Worm (Caenorhabditis elegans) whole organism, L1 larva: ENCODE data around the gene Y50E8A.5.

Experiments used
- fos-1 ChIP-seq: fragments of 150-350 bp; optimal IDR thresholded peaks from 2 replicates; lab custom pipeline; 2014; ENCODE audit warnings: missing biosample characterization, missing genetic modification characterization
- lin-39 ChIP-seq: fragments of 150-350 bp; optimal IDR thresholded peaks from 2 replicates; lab custom pipeline; 2014; ENCODE audit warnings: missing biosample characterization, missing genetic modification reagents, missing genetic modification characterization
- lsy-2 ChIP-seq, 2 experiments: fragments of 150-350 bp; optimal IDR thresholded peaks; 2 replicates each; lab custom pipeline; 2014; ENCODE audit warnings: missing biosample characterization in 2 of 2, missing genetic modification characterization in 2 of 2
- mab-9 ChIP-seq: fragments of 200-800 bp; sonication (Bioruptor generic); IDR thresholded peaks from 2 replicates; pipeline ENCODE4 v1.3.6; 2022; ENCODE audit warnings: missing genetic modification reagents, missing genetic modification characterization, missing compliant biosample characterization
- nhr-19 ChIP-seq: fragments of 200-800 bp; sonication (Bioruptor generic); conservative IDR thresholded peaks from 2 replicates; pipeline ENCODE4 v1.3.6; 2022; ENCODE audit warnings: missing genetic modification characterization, missing compliant biosample characterization
- tlp-1 ChIP-seq: fragments of 150-350 bp; optimal IDR thresholded peaks from 2 replicates; lab custom pipeline; 2014; ENCODE audit warnings: missing biosample characterization, missing genetic modification characterization

DNA sequence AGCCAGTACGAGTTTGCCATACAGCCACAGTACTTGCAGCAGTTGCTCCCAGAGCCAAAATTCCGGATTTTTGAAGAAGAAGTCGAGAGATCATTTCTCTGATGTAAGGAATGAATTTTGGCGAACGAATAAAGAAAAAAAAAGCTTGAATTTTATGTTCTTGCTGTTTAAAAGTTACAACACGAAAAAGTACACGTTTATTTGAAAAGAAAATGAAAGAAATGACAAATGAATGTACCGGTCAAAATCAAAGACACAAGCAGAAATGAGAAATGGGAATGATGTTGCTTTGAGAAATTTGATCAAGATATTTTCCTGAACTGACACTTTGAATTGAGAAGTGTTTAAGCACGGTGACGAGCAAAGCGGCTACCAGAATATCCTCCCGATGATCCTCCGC is 4.5 kb upstream of the Y50E8A.5 start, which contains the start of gene Y50E8A.6:
- TF ChIP-seq nhr-19 (no peak), lin-39 (tag; lab: Kevin White, UChicago) (no peak), lsy-2 (tag; optimal IDR thresholded peaks at IDR 0.05; lab: Kevin White, UChicago) (no peak), fos-1 (tag; lab: Kevin White, UChicago) (no peak), tlp-1 (no peak), mab-9 (GFP tag; lab: Robert Waterston, UW) (no peak)
